Fruit fly (Drosophila melanogaster) whole organism, embryonic: ENCODE results near the gene chic.

Experiments used
- ATbp ChIP-seq: fragments of 200-800 bp; sonication (Bioruptor generic); optimal IDR thresholded peaks from 2 replicates; lab custom pipeline; 2017; ENCODE audit warnings: missing biosample characterization, mild to moderate bottlenecking, missing genetic modification characterization, missing genetic modification reagents
- Awh ChIP-seq: fragments of 200-800 bp; sonication (Bioruptor generic); IDR thresholded peaks from 2 replicates; pipeline ENCODE4, ENCODE4 v1.3.6; 2022; ENCODE audit warnings: missing biosample characterization, missing genetic modification characterization
- Bdp1 ChIP-seq: fragments of 200-800 bp; sonication (Bioruptor generic); optimal IDR thresholded peaks from 3 replicates; lab custom pipeline; 2016; ENCODE audit warnings: missing biosample characterization, missing genetic modification characterization
- Bgb ChIP-seq: fragments of 200-800 bp; sonication (Bioruptor generic); IDR thresholded peaks from 2 replicates; pipeline ENCODE4 v1.3.6; 2022; ENCODE audit warnings: missing biosample characterization, missing genetic modification characterization; ENCODE audit not compliant: partially characterized antibody
- CG10147 ChIP-seq: fragments of 200-800 bp; sonication (Bioruptor generic); optimal IDR thresholded peaks from 2 replicates; lab custom pipeline; 2019; ENCODE audit warnings: missing biosample characterization, mild to moderate bottlenecking, missing genetic modification characterization, moderate library complexity
- CG10654 ChIP-seq: fragments of 200-800 bp; sonication (Bioruptor generic); optimal IDR thresholded peaks from 2 replicates; lab custom pipeline; 2016; ENCODE audit warnings: missing biosample characterization, missing genetic modification characterization
- CG12769 ChIP-seq: fragments of 200-800 bp; sonication (Bioruptor generic); optimal IDR thresholded peaks from 2 replicates; lab custom pipeline; 2019; ENCODE audit warnings: missing biosample characterization, mild to moderate bottlenecking, missing genetic modification characterization, moderate library complexity
- CG13624 ChIP-seq: fragments of 200-800 bp; sonication (Bioruptor generic); optimal IDR thresholded peaks from 2 replicates; lab custom pipeline; 2016; ENCODE audit warnings: missing biosample characterization, missing genetic modification characterization
- CG14014 ChIP-seq: fragments of 200-800 bp; sonication (Bioruptor generic); IDR thresholded peaks from 2 replicates; pipeline ENCODE4 v1.3.6; 2022; ENCODE audit warnings: missing biosample characterization, missing genetic modification characterization
- CG14965 ChIP-seq: fragments of 200-800 bp; sonication (Bioruptor generic); optimal IDR thresholded peaks from 2 replicates; lab custom pipeline; 2016; ENCODE audit warnings: missing biosample characterization, missing genetic modification characterization, borderline replicate concordance
- CG1603 ChIP-seq: fragments of 200-800 bp; sonication (Bioruptor generic); optimal IDR thresholded peaks from 2 replicates; lab custom pipeline; 2019; ENCODE audit warnings: missing biosample characterization, mild to moderate bottlenecking, missing genetic modification characterization, moderate library complexity
- CG17568 ChIP-seq: fragments of 200-800 bp; sonication (Bioruptor generic); optimal IDR thresholded peaks from 2 replicates; lab custom pipeline; 2018; ENCODE audit warnings: missing biosample characterization, mild to moderate bottlenecking, missing genetic modification characterization, moderate library complexity
- CG18476 ChIP-seq: fragments of 200-800 bp; sonication (Bioruptor generic); optimal IDR thresholded peaks from 2 replicates; lab custom pipeline; 2016; ENCODE audit warnings: missing biosample characterization, mild to moderate bottlenecking, missing genetic modification characterization
- CG2875 ChIP-seq: fragments of 200-800 bp; sonication (Bioruptor generic); optimal IDR thresholded peaks from 2 replicates; lab custom pipeline; 2017; ENCODE audit warnings: missing biosample characterization, mild to moderate bottlenecking, missing genetic modification characterization, missing genetic modification reagents
- CG3838 ChIP-seq: fragments of 200-800 bp; sonication (Bioruptor generic); optimal IDR thresholded peaks from 3 replicates; lab custom pipeline; 2016; ENCODE audit warnings: missing biosample characterization, missing genetic modification characterization
- CG5180 ChIP-seq: fragments of 200-800 bp; sonication (Bioruptor generic); optimal IDR thresholded peaks from 3 replicates; lab custom pipeline; 2017; ENCODE audit warnings: missing biosample characterization, missing genetic modification characterization, mild to moderate bottlenecking, moderate library complexity, missing genetic modification reagents
- CG7963 ChIP-seq: fragments of 200-800 bp; sonication (Bioruptor generic); IDR thresholded peaks from 3 replicates; pipeline ENCODE4 v1.3.6; 2022; ENCODE audit warnings: missing biosample characterization, missing genetic modification characterization; ENCODE audit not compliant: partially characterized antibody
- CG8478 ChIP-seq: fragments of >200 bp; optimal IDR thresholded peaks from 2 replicates; lab custom pipeline; 2018
- CG8944 ChIP-seq: fragments of 200-800 bp; sonication (Bioruptor generic); optimal IDR thresholded peaks from 3 replicates; lab custom pipeline; 2016; ENCODE audit warnings: missing biosample characterization, missing genetic modification characterization
- CoRest ChIP-seq: fragments of 200-800 bp; sonication (Bioruptor generic); optimal IDR thresholded peaks from 3 replicates; lab custom pipeline; 2018; ENCODE audit warnings: missing biosample characterization, mild to moderate bottlenecking, missing genetic modification characterization, moderate library complexity
- Dbx ChIP-seq: fragments of 200-800 bp; sonication (Bioruptor generic); IDR thresholded peaks from 3 replicates; pipeline ENCODE4 v1.3.6; 2022; ENCODE audit warnings: missing biosample characterization, missing genetic modification characterization
- E2f2 ChIP-seq: fragments of 200-800 bp; sonication (Bioruptor generic); IDR thresholded peaks from 2 replicates; pipeline ENCODE4 v1.3.6; 2022; ENCODE audit warnings: missing biosample characterization, missing genetic modification characterization
- Ets65A ChIP-seq: fragments of 200-800 bp; sonication (Bioruptor generic); peaks from one replicate; lab custom pipeline; 2016; ENCODE audit warnings: missing biosample characterization, missing genetic modification characterization
- GATAe ChIP-seq: fragments of 200-800 bp; sonication (Bioruptor generic); conservative IDR thresholded peaks from 2 replicates; pipeline ENCODE4 v1.3.6; 2022; ENCODE audit warnings: missing biosample characterization, missing genetic modification characterization
- HLHmδ ChIP-seq: fragments of 200-800 bp; sonication (Bioruptor generic); optimal IDR thresholded peaks from 2 replicates; lab custom pipeline; 2018; ENCODE audit warnings: missing biosample characterization, mild to moderate bottlenecking, missing genetic modification characterization, moderate library complexity
- Hand ChIP-seq: fragments of 200-800 bp; sonication (Bioruptor generic); optimal IDR thresholded peaks from 2 replicates; lab custom pipeline; 2017; ENCODE audit warnings: mild to moderate bottlenecking, missing biosample characterization, missing genetic modification reagents, missing genetic modification characterization
- Hsf ChIP-seq: fragments of 200-800 bp; sonication (Bioruptor generic); optimal IDR thresholded peaks from 3 replicates; lab custom pipeline; 2016; ENCODE audit warnings: missing biosample characterization, missing genetic modification characterization
- Nf-YC ChIP-seq: fragments of 200-800 bp; optimal IDR thresholded peaks from 3 replicates; lab custom pipeline; 2019; ENCODE audit warnings: missing biosample characterization, mild to moderate bottlenecking, missing genetic modification characterization, moderate library complexity
- NfI ChIP-seq: fragments of 200-800 bp; sonication (Bioruptor generic); optimal IDR thresholded peaks from 3 replicates; lab custom pipeline; 2018; ENCODE audit warnings: missing biosample characterization, mild to moderate bottlenecking, missing genetic modification characterization, moderate library complexity
- ab ChIP-seq: fragments of 200-800 bp; sonication (Bioruptor generic); optimal IDR thresholded peaks from 2 replicates; lab custom pipeline; 2016; ENCODE audit warnings: missing biosample characterization, missing genetic modification characterization
- amos ChIP-seq: fragments of 200-800 bp; sonication (Bioruptor generic); IDR thresholded peaks from 2 replicates; pipeline ENCODE4 v1.3.6; 2022; ENCODE audit warnings: missing biosample characterization, missing genetic modification characterization; ENCODE audit not compliant: partially characterized antibody
- ase ChIP-seq: fragments of 200-800 bp; sonication (Bioruptor generic); IDR thresholded peaks from 3 replicates; pipeline ENCODE4 v1.3.6; 2022; ENCODE audit warnings: missing biosample characterization, missing genetic modification characterization
- btn ChIP-seq: fragments of 200-800 bp; sonication (Bioruptor generic); optimal IDR thresholded peaks from 2 replicates; lab custom pipeline; 2016; ENCODE audit warnings: missing biosample characterization, missing genetic modification characterization
- chinmo ChIP-seq: fragments of 200-800 bp; sonication (Bioruptor generic); IDR thresholded peaks from 4 replicates; pipeline ENCODE4 v1.3.6; 2022; ENCODE audit warnings: missing biosample characterization, missing genetic modification characterization; ENCODE audit not compliant: partially characterized antibody
- corto ChIP-seq: fragments of 200-800 bp; sonication (Bioruptor generic); optimal IDR thresholded peaks from 2 replicates; lab custom pipeline; 2016; ENCODE audit warnings: missing biosample characterization, mild to moderate bottlenecking, missing genetic modification characterization, moderate library complexity
- da ChIP-seq: fragments of 200-800 bp; sonication (Bioruptor generic); optimal IDR thresholded peaks from 2 replicates; lab custom pipeline; 2016; ENCODE audit warnings: missing biosample characterization, missing genetic modification characterization
- dpn ChIP-seq, 2 experiments: fragments of 200-800 bp; sonication (Bioruptor generic); optimal IDR thresholded peaks; 3 replicates each; lab custom pipeline; 2016; ENCODE audit warnings: missing biosample characterization in 2 of 2, missing genetic modification characterization in 2 of 2
- grn ChIP-seq: fragments of 200-800 bp; sonication (Bioruptor generic); optimal IDR thresholded peaks from 3 replicates; lab custom pipeline; 2017; ENCODE audit warnings: missing biosample characterization, missing genetic modification characterization
- ind ChIP-seq: fragments of 200-800 bp; sonication (Bioruptor generic); optimal IDR thresholded peaks from 3 replicates; lab custom pipeline; 2016; ENCODE audit warnings: missing biosample characterization, missing genetic modification characterization
- kah ChIP-seq: fragments of 200-800 bp; sonication (Bioruptor generic); optimal IDR thresholded peaks from 2 replicates; lab custom pipeline; 2018; ENCODE audit warnings: missing biosample characterization, mild to moderate bottlenecking, missing genetic modification characterization
- ken ChIP-seq: fragments of 200-800 bp; sonication (Bioruptor generic); IDR thresholded peaks from 3 replicates; pipeline ENCODE4 v1.3.6; 2022; ENCODE audit warnings: missing biosample characterization, missing genetic modification characterization
- nerfin-1 ChIP-seq: fragments of 200-800 bp; sonication (Bioruptor generic); optimal IDR thresholded peaks from 3 replicates; lab custom pipeline; 2019; ENCODE audit warnings: missing biosample characterization, mild to moderate bottlenecking, missing genetic modification characterization, moderate library complexity
- nerfin-2 ChIP-seq: fragments of 200-800 bp; sonication (Bioruptor generic); IDR thresholded peaks from 2 replicates; pipeline ENCODE4 v1.3.6; 2022; ENCODE audit warnings: missing biosample characterization, missing genetic modification characterization; ENCODE audit not compliant: partially characterized antibody
- nom ChIP-seq: fragments of 200-800 bp; sonication (Bioruptor generic); optimal IDR thresholded peaks from 2 replicates; lab custom pipeline; 2017; ENCODE audit warnings: missing biosample characterization, missing genetic modification characterization, mild to moderate bottlenecking, moderate library complexity, missing genetic modification reagents
- sima ChIP-seq: fragments of 200-800 bp; sonication (Bioruptor generic); optimal IDR thresholded peaks from 2 replicates; lab custom pipeline; 2016; ENCODE audit warnings: missing biosample characterization, missing genetic modification characterization
- slbo ChIP-seq: fragments of 200-800 bp; sonication (Bioruptor generic); IDR thresholded peaks from 2 replicates; pipeline ENCODE4 v1.3.6; 2022; ENCODE audit warnings: missing biosample characterization, missing genetic modification characterization
- so ChIP-seq: fragments of 200-800 bp; sonication (Bioruptor generic); IDR thresholded peaks from 3 replicates; pipeline ENCODE4 v1.3.6; 2022; ENCODE audit warnings: missing biosample characterization, missing genetic modification characterization
- sob ChIP-seq: fragments of 200-800 bp; sonication (Bioruptor generic); IDR thresholded peaks from 2 replicates; pipeline ENCODE4 v1.3.6; 2022; ENCODE audit warnings: missing biosample characterization, missing genetic modification characterization
- ttk ChIP-seq: fragments of 200-800 bp; sonication (Bioruptor generic); IDR thresholded peaks from 2 replicates; pipeline ENCODE4 v2.1.2; 2022; ENCODE audit warnings: missing biosample characterization, missing genetic modification characterization
- unpg ChIP-seq: fragments of 200-800 bp; sonication (Bioruptor generic); optimal IDR thresholded peaks from 3 replicates; lab custom pipeline; 2018; ENCODE audit warnings: missing biosample characterization, mild to moderate bottlenecking, missing genetic modification characterization, moderate library complexity
- vfl ChIP-seq: fragments of 200-800 bp; sonication (Bioruptor generic); optimal IDR thresholded peaks from 2 replicates; lab custom pipeline; 2016; ENCODE audit warnings: missing biosample characterization, missing genetic modification characterization

chic gene

DNA sequence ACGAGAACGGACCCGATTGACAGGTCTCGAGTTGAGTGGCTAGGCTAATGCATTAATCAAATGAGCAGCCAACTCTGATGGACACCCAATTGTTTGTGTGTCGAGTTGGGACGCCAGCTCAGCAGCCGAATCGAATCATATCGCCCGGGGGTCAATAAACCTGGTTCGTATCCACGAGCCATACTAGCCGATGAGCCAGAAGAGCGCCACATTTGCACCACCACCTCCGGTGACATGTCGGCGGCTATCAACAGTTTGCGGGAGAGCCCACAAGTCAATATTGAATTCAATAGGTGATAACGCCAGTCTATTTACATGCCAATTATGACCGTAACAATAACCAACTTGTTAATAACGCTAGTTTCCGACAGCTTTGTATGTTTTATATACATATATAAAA is 6.7 kb downstream of the chic start (continued):
- TF ChIP-seq Bgb (GFP tag; lab: Robert Waterston, UW) (no peak), HLHmδ (GFP tag; lab: Kevin White, UChicago) (peak; percentile 86), nerfin-1 (tag; lab: Kevin White, UChicago) (peak; percentile 56), CG2875 (peak; percentile 61), Bdp1 (GFP tag; lab: Kevin White, UChicago) (no peak), ttk (GFP tag; lab: Robert Waterston, UW) (peak; percentile 7; the same call in 1 of the 2 replicates), chinmo (GFP tag; lab: Robert Waterston, UW) (peak; percentile 86; the same call in 3 of the 4 replicates), CG8478 (no peak), nom (no peak), CG7963 (no peak), Dbx (peak; percentile 49; the same call in 1 of the 3 replicates), Hand (GFP tag; lab: Kevin White, UChicago) (peak; percentile 34), slbo (GFP tag; lab: Robert Waterston, UW) (peak; percentile 26; the same call in 1 of the 2 replicates), CG12769 (tag; lab: Kevin White, UChicago) (peak; percentile 79), E2f2 (GFP tag; lab: Robert Waterston, UW) (no peak), GATAe (GFP tag; lab: Robert Waterston, UW) (no peak), CG10654 (GFP tag; lab: Kevin White, UChicago) (peak; percentile 47), amos (GFP tag; lab: Robert Waterston, UW) (no peak), unpg (GFP tag; lab: Kevin White, UChicago) (peak; percentile 55), ab (no peak), NfI (GFP tag; lab: Kevin White, UChicago) (peak; percentile 45), btn (no peak), nerfin-2 (GFP tag; lab: Robert Waterston, UW) (no peak), CG3838 (GFP tag; lab: Kevin White, UChicago) (no peak), ind (no peak), CG10147 (GFP tag; lab: Kevin White, UChicago) (peak; percentile 41), ATbp (GFP tag; lab: Kevin White, UChicago) (peak; percentile 92), CG14014 (GFP tag; lab: Robert Waterston, UW) (peak; percentile 54; the same call in 1 of the 2 replicates), CG17568 (GFP tag; lab: Kevin White, UChicago) (peak; percentile 69), corto (no peak), sima (GFP tag; lab: Kevin White, UChicago) (no peak), vfl (GFP tag; lab: Kevin White, UChicago) (no peak), CG18476 (GFP tag; lab: Kevin White, UChicago) (peak; percentile 4), ase (GFP tag; lab: Robert Waterston, UW) (no peak), sob (GFP tag; lab: Robert Waterston, UW) (peak; percentile 72; the same call in 1 of the 2 replicates), CG8944 (no peak), grn (GFP tag; lab: Kevin White, UChicago) (no peak), ken (GFP tag; lab: Robert Waterston, UW) (no peak), kah (GFP tag; lab: Kevin White, UChicago) (peak; percentile 15), CG14965 (GFP tag; lab: Kevin White, UChicago) (no peak), CG5180 (GFP tag; lab: Kevin White, UChicago) (peak; percentile 62), Hsf (GFP tag; lab: Kevin White, UChicago) (no peak), CG13624 (GFP tag; lab: Kevin White, UChicago) (no peak), dpn (GFP tag; optimal IDR thresholded peaks at IDR 0.05; lab: Kevin White, UChicago) (no peak), CoRest (peak; percentile 34), Nf-YC (peak; percentile 13), Awh (peak; percentile 76; the same call in 1 of the 2 replicates), CG1603 (tag; lab: Kevin White, UChicago) (peak; percentile 32), da (GFP tag; lab: Kevin White, UChicago) (no peak), Ets65A (no peak), so (peak; percentile 38; the same call in 1 of the 3 replicates)
